ENCODE assay signal across 1 fruit fly cellular context in genomic region chr2L:3041918-3042615, dm6.
TF ChIP-seq lines count a peak whose summit lies in the region.

TSS of gene CG17261 (plus strand) at chr2L:3042551.

TF ChIP-seq in whole organism, embryonic, 481 proteins besides CTCF, POLR2A, EP300 and RAD21 (continued from another document):
- TF ChIP-seq HmgZ (tag; optimal IDR thresholded peaks at IDR 0.05; lab: Kevin White, UChicago) (peak; percentile 53), CG14710 (tag; optimal IDR thresholded peaks at IDR 0.05; lab: Kevin White, UChicago) (no peak), cwo (GFP tag; optimal IDR thresholded peaks at IDR 0.05; lab: Kevin White, UChicago) (peak; percentile 99), CG43689 (GFP tag; IDR thresholded peaks at IDR 0.05; lab: Robert Waterston, UW) (no peak), CG18599 (GFP tag; optimal IDR thresholded peaks at IDR 0.05; lab: Kevin White, UChicago) (peak; percentile 84), NFAT (GFP tag; IDR thresholded peaks at IDR 0.05; lab: Robert Waterston, UW) (peak; percentile 55; the same call in 1 of the 2 replicates), mirr (GFP tag; optimal IDR thresholded peaks at IDR 0.05; lab: Kevin White, UChicago) (peak; percentile 58), CG9797 (GFP tag; optimal IDR thresholded peaks at IDR 0.05; lab: Kevin White, UChicago) (no peak), danr (GFP tag; IDR thresholded peaks at IDR 0.05; lab: Robert Waterston, UW) (no peak), CG12071 (GFP tag; optimal IDR thresholded peaks at IDR 0.05; lab: Kevin White, UChicago) (peak; percentile 23), vvl (GFP tag; IDR thresholded peaks at IDR 0.05; lab: Robert Waterston, UW) (peak; percentile 30; the same call in 1 of the 2 replicates), CG12236 (GFP tag; optimal IDR thresholded peaks at IDR 0.05; lab: Kevin White, UChicago) (no peak), grn (GFP tag; optimal IDR thresholded peaks at IDR 0.05; lab: Kevin White, UChicago) (peak; percentile 68), CG3163 (GFP tag; optimal IDR thresholded peaks at IDR 0.05; lab: Kevin White, UChicago) (no peak), CG14014 (GFP tag; IDR thresholded peaks at IDR 0.05; lab: Robert Waterston, UW) (no peak), CG32532 (GFP tag; IDR thresholded peaks at IDR 0.05; lab: Robert Waterston, UW) (peak; percentile 75), CG12769 (tag; optimal IDR thresholded peaks at IDR 0.05; lab: Kevin White, UChicago) (peak; percentile 70), sens (GFP tag; lab: Kevin White, UChicago) (peak; percentile 46), CG17385 (GFP tag; optimal IDR thresholded peaks at IDR 0.05; lab: Kevin White, UChicago) (peak; percentile 44), CG6683 (GFP tag; optimal IDR thresholded peaks at IDR 0.05; lab: Kevin White, UChicago) (peak; percentile 6), CG6854 (GFP tag; optimal IDR thresholded peaks at IDR 0.05; lab: Kevin White, UChicago) (no peak), CG7745 (tag; optimal IDR thresholded peaks at IDR 0.05; lab: Kevin White, UChicago) (no peak), Meics (GFP tag; optimal IDR thresholded peaks at IDR 0.05; lab: Kevin White, UChicago) (peak; percentile 62), Gug (GFP tag; IDR thresholded peaks at IDR 0.05; lab: Robert Waterston, UW) (peak; percentile 22; the same call in 1 of the 4 replicates), sqz (GFP tag; optimal IDR thresholded peaks at IDR 0.05; lab: Kevin White, UChicago) (no peak), zf30C (GFP tag; optimal IDR thresholded peaks at IDR 0.05; lab: Kevin White, UChicago) (no peak), CG13894 (tag; optimal IDR thresholded peaks at IDR 0.05; lab: Kevin White, UChicago) (peak; percentile 16), bowl (GFP tag; IDR thresholded peaks at IDR 0.05; lab: Robert Waterston, UW) (0 out of 2 replicates have a peak, but pooled peaks have one; percentile 15), CG1233 (GFP tag; optimal IDR thresholded peaks at IDR 0.05; lab: Kevin White, UChicago) (peak; percentile 8), Dip3 (GFP tag; optimal IDR thresholded peaks at IDR 0.05; lab: Kevin White, UChicago) (peak; percentile 41), grau (tag; optimal IDR thresholded peaks at IDR 0.05; lab: Kevin White, UChicago) (peak; percentile 49), Deaf1 (tag; optimal IDR thresholded peaks at IDR 0.05; lab: Kevin White, UChicago) (peak; percentile 70), Usf (GFP tag; optimal IDR thresholded peaks at IDR 0.05; lab: Kevin White, UChicago) (no peak), CG11695 (GFP tag; IDR thresholded peaks at IDR 0.05; lab: Robert Waterston, UW) (peak; percentile 37; the same call in 1 of the 3 replicates), CG7987 (GFP tag; optimal IDR thresholded peaks at IDR 0.05; lab: Kevin White, UChicago) (peak; percentile 86), CG12391 (tag; optimal IDR thresholded peaks at IDR 0.05; lab: Kevin White, UChicago) (peak; percentile 43), CG11456 (GFP tag; IDR thresholded peaks at IDR 0.05; lab: Robert Waterston, UW) (peak; percentile 60; the same call in 1 of the 3 replicates), en (GFP tag; optimal IDR thresholded peaks at IDR 0.05; lab: Kevin White, UChicago) (peak; percentile 2), BEAF-32 (GFP tag; optimal IDR thresholded peaks at IDR 0.05; lab: Kevin White, UChicago) (no peak), otp (GFP tag; IDR thresholded peaks at IDR 0.05; lab: Robert Waterston, UW) (0 out of 3 replicates have a peak, but pooled peaks have one; percentile 33), Jarid2 (GFP tag; optimal IDR thresholded peaks at IDR 0.05; lab: Kevin White, UChicago) (no peak), CG17912 (GFP tag; optimal IDR thresholded peaks at IDR 0.05; lab: Kevin White, UChicago) (no peak), CG2120 (GFP tag; optimal IDR thresholded peaks at IDR 0.05; lab: Kevin White, UChicago) (peak; percentile 86), CG7839 (tag; optimal IDR thresholded peaks at IDR 0.05; lab: Kevin White, UChicago) (peak; percentile 39), CG5953 (GFP tag; IDR thresholded peaks at IDR 0.05; lab: Robert Waterston, UW) (no peak), Hmr (GFP tag; optimal IDR thresholded peaks at IDR 0.05; lab: Kevin White, UChicago) (peak; percentile 70), CoRest (tag; optimal IDR thresholded peaks at IDR 0.05; lab: Kevin White, UChicago) (peak; percentile 25), disco-r (GFP tag; optimal IDR thresholded peaks at IDR 0.05; lab: Kevin White, UChicago) (no peak), lab (GFP tag; optimal IDR thresholded peaks at IDR 0.05; lab: Kevin White, UChicago) (peak; percentile 80), slou (GFP tag; optimal IDR thresholded peaks at IDR 0.05; lab: Kevin White, UChicago) (no peak), nerfin-2 (GFP tag; IDR thresholded peaks at IDR 0.05; lab: Robert Waterston, UW; ENCODE audit: partially characterized antibody) (no peak), CG8765 (GFP tag; IDR thresholded peaks at IDR 0.05; lab: Robert Waterston, UW) (no peak), gsb-n (tag; optimal IDR thresholded peaks at IDR 0.05; lab: Kevin White, UChicago) (no peak), Optix (GFP tag; IDR thresholded peaks at IDR 0.05; lab: Robert Waterston, UW) (no peak), ranshi (GFP tag; IDR thresholded peaks at IDR 0.05; lab: Robert Waterston, UW) (0 out of 2 replicates have a peak, but pooled peaks have one; percentile 5), HmgD (GFP tag; optimal IDR thresholded peaks at IDR 0.05; lab: Kevin White, UChicago) (peak; percentile 4), D19A (tag; optimal IDR thresholded peaks at IDR 0.05; lab: Kevin White, UChicago) (peak; percentile 96)
